Worm (Caenorhabditis elegans) whole organism, L3 larva: ENCODE measurements around the gene elc-1.
"Not testable (repeated sequence)": the region's sequence is repeated elsewhere in the genome, so short reads cannot be mapped to it uniquely, and the experiment has no call there.

Experiments
- aly-2 ChIP-seq: fragments of 150-350 bp; optimal IDR thresholded peaks from 2 replicates; lab custom pipeline; 2014; ENCODE audit warnings: missing biosample characterization, missing genetic modification characterization
- ceh-16 ChIP-seq: sonication (generic microtip); optimal IDR thresholded peaks from 2 replicates; lab custom pipeline; 2017; ENCODE audit warnings: missing biosample characterization, missing genetic modification characterization
- ceh-28 ChIP-seq: fragments of 150-350 bp; optimal IDR thresholded peaks from 2 replicates; lab custom pipeline; 2014; ENCODE audit warnings: missing biosample characterization, missing genetic modification reagents, missing genetic modification characterization
- egl-5 ChIP-seq: fragments of 150-350 bp; optimal IDR thresholded peaks from 2 replicates; lab custom pipeline; 2017; ENCODE audit warnings: missing biosample characterization, missing genetic modification reagents, missing genetic modification characterization, inconsistent platforms
- elt-1 ChIP-seq: fragments of 150-350 bp; optimal IDR thresholded peaks from 2 replicates; lab custom pipeline; 2014; ENCODE audit warnings: missing biosample characterization, missing genetic modification characterization
- elt-2 ChIP-seq: sonication (generic microtip); optimal IDR thresholded peaks from 2 replicates; lab custom pipeline; 2016; ENCODE audit warnings: missing genetic modification reagents, mild to moderate bottlenecking, missing genetic modification characterization, missing compliant biosample characterization
- eor-1 ChIP-seq, 2 experiments: fragments of 150-350 bp; optimal IDR thresholded peaks; 2 replicates each; lab custom pipeline; 2014 to 2018; ENCODE audit warnings: missing biosample characterization in 2 of 2, missing genetic modification characterization in 2 of 2
- fkh-10 ChIP-seq: sonication (generic microtip); optimal IDR thresholded peaks from 2 replicates; lab custom pipeline; 2017; ENCODE audit warnings: missing biosample characterization, missing genetic modification reagents, missing genetic modification characterization
- fos-1 ChIP-seq: fragments of 150-350 bp; optimal IDR thresholded peaks from 2 replicates; lab custom pipeline; 2014; ENCODE audit warnings: missing biosample characterization, missing genetic modification characterization
- hmg-11 ChIP-seq: sonication (generic microtip); optimal IDR thresholded peaks from 2 replicates; lab custom pipeline; 2016; ENCODE audit warnings: missing genetic modification characterization, missing compliant biosample characterization
- jun-1 ChIP-seq: fragments of 150-350 bp; optimal IDR thresholded peaks from 2 replicates; lab custom pipeline; 2014; ENCODE audit warnings: missing biosample characterization, missing genetic modification reagents, missing genetic modification characterization
- lsy-12 ChIP-seq: sonication (generic microtip); optimal IDR thresholded peaks from 2 replicates; lab custom pipeline; 2016; ENCODE audit warnings: mild to moderate bottlenecking, missing genetic modification characterization, missing compliant biosample characterization
- mdl-1 ChIP-seq: fragments of 150-350 bp; optimal IDR thresholded peaks from 2 replicates; lab custom pipeline; 2014; ENCODE audit warnings: missing biosample characterization, missing genetic modification characterization
- mml-1 ChIP-seq: fragments of 150-350 bp; sonication (generic microtip); optimal IDR thresholded peaks from 3 replicates; lab custom pipeline; 2014; ENCODE audit warnings: missing biosample characterization, missing genetic modification characterization
- nhr-11 ChIP-seq: fragments of 150-350 bp; optimal IDR thresholded peaks from 2 replicates; lab custom pipeline; 2014; ENCODE audit warnings: missing biosample characterization, missing genetic modification characterization
- nhr-12 ChIP-seq: fragments of 150-350 bp; optimal IDR thresholded peaks from 2 replicates; lab custom pipeline; 2014; ENCODE audit warnings: missing biosample characterization, missing genetic modification characterization
- nhr-23 ChIP-seq: fragments of 150-350 bp; optimal IDR thresholded peaks from 2 replicates; lab custom pipeline; 2014; ENCODE audit warnings: missing biosample characterization, missing genetic modification reagents, missing genetic modification characterization
- nhr-237 ChIP-seq: fragments of 150-350 bp; optimal IDR thresholded peaks from 2 replicates; lab custom pipeline; 2014; ENCODE audit warnings: missing biosample characterization, missing genetic modification characterization
- nhr-28 ChIP-seq: fragments of 150-350 bp; optimal IDR thresholded peaks from 2 replicates; lab custom pipeline; 2014; ENCODE audit warnings: missing biosample characterization, missing genetic modification characterization
- nhr-43 ChIP-seq: sonication (generic microtip); optimal IDR thresholded peaks from 2 replicates; lab custom pipeline; 2016; ENCODE audit warnings: mild to moderate bottlenecking, missing genetic modification characterization, missing compliant biosample characterization; ENCODE audit not compliant: poor library complexity, severe bottlenecking
- nhr-67 ChIP-seq: fragments of 150-350 bp; optimal IDR thresholded peaks from 2 replicates; lab custom pipeline; 2014; ENCODE audit warnings: missing biosample characterization, missing genetic modification characterization
- pha-4 ChIP-seq: fragments of 150-350 bp; optimal IDR thresholded peaks from 2 replicates; lab custom pipeline; 2014; ENCODE audit warnings: missing biosample characterization, missing genetic modification reagents, missing genetic modification characterization
- skn-1 ChIP-seq: fragments of 150-350 bp; optimal IDR thresholded peaks from 2 replicates; lab custom pipeline; 2014; ENCODE audit warnings: missing biosample characterization, missing genetic modification characterization
- snpc-4 ChIP-seq: fragments of 150-350 bp; optimal IDR thresholded peaks from 2 replicates; lab custom pipeline; 2014; ENCODE audit warnings: missing biosample characterization, missing genetic modification characterization
- tbx-2 ChIP-seq: sonication (generic microtip); optimal IDR thresholded peaks from 2 replicates; lab custom pipeline; 2016; ENCODE audit warnings: mild to moderate bottlenecking, missing genetic modification characterization, missing compliant biosample characterization
- unc-62 ChIP-seq: fragments of 150-350 bp; sonication (generic microtip); optimal IDR thresholded peaks from 4 replicates; lab custom pipeline; 2014; ENCODE audit warnings: missing biosample characterization, missing genetic modification reagents, missing genetic modification characterization
- zag-1 ChIP-seq: fragments of 150-350 bp; optimal IDR thresholded peaks from 2 replicates; lab custom pipeline; 2014; ENCODE audit warnings: missing biosample characterization, missing genetic modification characterization

Gene elc-1

ce11 chrIII:1380535-1381274 is 36.3 kb downstream of the elc-1 start, which contains the start of the genes pals-21 and Y82E9BR.6:
pals-21 (minus strand) TSS chrIII:1380635.
Y82E9BR.6 (plus strand) TSS chrIII:1381224.
- TF ChIP-seq ceh-28 (tag; lab: Kevin White, UChicago) (no peak), nhr-11 (tag; lab: Kevin White, UChicago) (no peak), hmg-11 (tag; lab: Kevin White, UChicago) (no peak), elt-2 (tag; lab: Kevin White, UChicago) (no peak), mdl-1 (tag; lab: Kevin White, UChicago) (no peak), nhr-12 (tag; lab: Kevin White, UChicago) (no peak), nhr-43 (tag; lab: Kevin White, UChicago) (no peak), nhr-23 (no peak), nhr-67 (no peak)

- TF ChIP-seq zag-1; ceh-16; egl-5 (tag; lab: Kevin White, UChicago): not testable (repeated sequence)
- TF ChIP-seq, all 47 proteins: peak for 0; not testable (repeated sequence) for 47
Observed at ce11 chrIII:1377903-1378302, 39.1 kb downstream of the elc-1 start, which contains the start of gene pals-40. pals-40 (minus strand) TSS chrIII:1378003.

DNA sequence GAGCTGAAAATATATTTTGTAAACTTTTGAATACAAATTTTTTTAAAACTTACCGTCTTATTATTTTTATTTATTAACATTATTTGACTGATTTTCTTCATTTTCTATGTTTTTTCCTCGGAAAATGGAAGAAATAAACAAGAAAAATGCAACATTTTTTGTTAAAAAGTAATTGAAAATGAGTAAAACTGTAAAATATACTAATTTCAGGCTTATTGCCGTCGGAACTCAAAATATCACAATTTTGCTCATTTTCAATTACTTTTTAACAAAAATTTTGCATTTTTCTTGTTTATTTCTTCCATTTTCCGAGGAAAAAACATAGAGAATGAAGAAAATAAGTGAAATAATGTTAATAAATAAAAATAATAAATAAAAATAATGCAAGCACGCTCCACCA is 41.5 kb downstream of the elc-1 start, which contains the start of gene Y82E9BR.10:
TSS of gene Y82E9BR.10 (minus strand) at position 101 of the 400 bp plus-strand sequence.
- TF ChIP-seq hmg-11, nhr-11, fos-1 (tag; lab: Kevin White, UChicago): not testable (repeated sequence)
- TF ChIP-seq, all 47 proteins: peak for 0; not testable (repeated sequence) for 47

DNA sequence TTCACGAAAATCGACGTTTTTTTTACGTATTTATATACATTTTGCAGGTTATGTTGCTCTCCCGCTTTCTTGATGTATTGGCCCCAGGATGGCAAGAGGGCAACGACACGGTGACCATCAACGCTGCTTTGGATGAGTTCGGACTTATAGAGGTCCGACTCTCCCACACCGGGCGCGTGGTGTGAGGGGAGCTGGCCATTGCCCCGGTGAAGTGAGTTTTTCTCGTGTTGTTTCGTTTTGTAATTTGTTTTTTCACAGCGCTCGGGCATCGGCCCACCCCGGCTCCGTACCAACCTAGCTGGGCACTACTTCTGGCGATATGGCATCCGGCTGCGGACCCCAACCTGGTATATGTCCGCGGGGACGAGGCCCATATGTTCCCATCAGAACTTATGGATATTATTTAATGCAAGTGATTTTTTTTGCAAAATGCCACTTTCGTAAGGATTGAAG is 42.6 kb downstream of the elc-1 start, which contains the start of gene Y82E9BR.20:
TSS of gene Y82E9BR.20 (plus strand) at position 51 of the 453 bp plus-strand sequence.
- TF ChIP-seq eor-1 (tag; optimal IDR thresholded peaks at IDR 0.05; lab: Kevin White, UChicago), result no peak
- TF ChIP-seq unc-62 (GFP tag; lab: Kevin White, UChicago), result no peak
- no peak for TF ChIP-seq nhr-23
- no peak for TF ChIP-seq aly-2 (tag; lab: Kevin White, UChicago)
- TF ChIP-seq nhr-28 (tag; lab: Kevin White, UChicago), result no peak
- TF ChIP-seq egl-5 (tag; lab: Kevin White, UChicago), result no peak
- TF ChIP-seq mml-1, result no peak
- no peak for TF ChIP-seq jun-1 (tag; lab: Kevin White, UChicago)
- TF ChIP-seq nhr-237, result no peak

- TF ChIP-seq snpc-4, result no peak
- no peak for TF ChIP-seq skn-1 (tag; lab: Kevin White, UChicago)
- TF ChIP-seq pha-4 (tag; lab: Kevin White, UChicago), result no peak
- no peak for TF ChIP-seq fkh-10 (GFP tag; lab: Kevin White, UChicago)
- no peak for TF ChIP-seq lsy-12
- TF ChIP-seq nhr-11 (tag; lab: Kevin White, UChicago), result no peak
- no peak for TF ChIP-seq jun-1 (tag; lab: Kevin White, UChicago)
- TF ChIP-seq elt-1, result no peak
- TF ChIP-seq tbx-2, result no peak
- TF ChIP-seq nhr-237, result no peak
Observed at ce11 chrIII:1372563-1372962, 44.4 kb downstream of the elc-1 start.
